Worm (Caenorhabditis elegans): Measurements from ENCODE around the gene srh-68.

srh-68 gene

DNA sequence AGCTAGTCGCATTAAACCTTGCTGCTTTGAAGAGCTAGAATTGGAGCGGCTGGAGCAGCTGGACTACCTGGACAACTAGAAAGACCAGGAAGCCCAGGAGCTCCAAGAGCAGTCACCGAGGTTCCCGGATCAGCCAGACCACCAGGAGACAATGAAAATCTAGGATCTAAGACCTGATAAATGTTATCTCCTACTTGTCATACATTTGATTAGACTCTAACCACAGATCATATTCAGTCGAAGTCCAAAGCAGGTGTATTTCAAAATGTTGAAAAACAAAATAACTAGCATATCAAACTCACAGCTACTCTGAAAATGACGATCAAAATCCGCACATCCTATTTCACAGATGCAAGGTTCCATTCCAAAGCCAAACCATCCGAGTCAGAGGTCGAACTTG is 15.2 kb upstream of the srh-68 start, which contains the start of gene srz-6:
TSS of gene srz-6 (plus strand) at position 301 of the 400 bp plus-strand sequence.
- no peak for TF ChIP-seq dao-5 (tag; optimal IDR thresholded peaks at IDR 0.05)
- no peak for TF ChIP-seq him-1 (tag; optimal IDR thresholded peaks at IDR 0.05)
- TF ChIP-seq W03F9.2 (tag; optimal IDR thresholded peaks at IDR 0.05) = no peak

ce11 chrII:12494067-12494477 is 13.1 kb upstream of the srh-68 start:
- TF ChIP-seq him-1 (tag; optimal IDR thresholded peaks at IDR 0.05) (no peak), W03F9.2 (tag; optimal IDR thresholded peaks at IDR 0.05) (no peak), dao-5 (tag; optimal IDR thresholded peaks at IDR 0.05) (no peak)

ce11 chrII:12494556-12495131 is 12.5 kb upstream of the srh-68 start, which contains the start of gene col-85:
TSS of gene col-85 (minus strand) at chrII:12495095.
- TF ChIP-seq him-1 (tag; optimal IDR thresholded peaks at IDR 0.05) = peak; percentile 68
- TF ChIP-seq W03F9.2 (tag; optimal IDR thresholded peaks at IDR 0.05) = peak; percentile 51
- TF ChIP-seq dao-5 (tag; optimal IDR thresholded peaks at IDR 0.05) = peak; percentile 85

DNA sequence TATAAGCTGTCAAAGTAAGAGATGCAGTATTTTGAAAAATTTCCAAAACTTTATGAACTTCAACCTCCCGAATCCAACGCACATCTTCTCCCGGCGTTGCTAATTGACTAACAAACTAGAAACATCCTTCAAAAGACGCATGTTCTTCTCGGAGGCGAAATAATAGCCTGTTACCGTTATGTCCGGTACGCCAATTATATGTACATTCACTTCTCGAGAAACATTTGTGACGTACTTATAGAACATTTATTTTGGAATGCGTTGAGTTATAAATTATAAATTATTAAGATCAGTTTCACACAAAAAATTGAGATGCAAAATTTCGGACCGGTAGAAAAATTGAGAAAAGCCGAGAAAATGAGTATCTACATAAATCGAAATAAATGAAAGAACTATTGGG is 10.2 kb upstream of the srh-68 start, which contains the start of gene T21B4.3:
TSS of gene T21B4.3 (minus strand) at position 101 of the 400 bp plus-strand sequence.
- TF ChIP-seq W03F9.2 (tag; optimal IDR thresholded peaks at IDR 0.05) (no peak), him-1 (tag; optimal IDR thresholded peaks at IDR 0.05) (no peak), dao-5 (tag; optimal IDR thresholded peaks at IDR 0.05) (no peak)

ce11 chrII:12499969-12500368 is 7.2 kb upstream of the srh-68 start:
- TF ChIP-seq dao-5 (tag; optimal IDR thresholded peaks at IDR 0.05) = no peak
- no peak for TF ChIP-seq W03F9.2 (tag; optimal IDR thresholded peaks at IDR 0.05)
- no peak for TF ChIP-seq him-1 (tag; optimal IDR thresholded peaks at IDR 0.05)

DNA sequence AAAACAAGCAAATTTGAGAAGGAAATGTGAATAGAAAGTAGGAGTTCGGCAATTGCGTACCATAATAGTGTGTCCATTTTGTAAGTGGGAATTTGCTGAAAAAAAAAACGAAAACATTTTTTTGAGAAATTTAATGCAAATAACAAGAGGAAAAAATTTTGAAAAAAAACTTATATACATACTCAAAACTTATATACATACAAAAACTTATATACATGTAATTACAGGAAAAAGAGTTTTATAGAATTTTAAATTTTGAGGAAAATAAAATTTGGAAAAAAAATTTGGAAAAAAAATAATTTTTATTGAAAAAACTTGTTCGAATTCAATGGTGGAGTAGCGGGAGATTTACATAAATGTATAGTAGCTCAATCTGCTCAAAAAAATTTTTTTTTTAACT is 4.4 kb upstream of the srh-68 start, which contains the start of gene ador-1:
TSS of gene ador-1 (minus strand) at position 101 of the 400 bp plus-strand sequence.
- TF ChIP-seq him-1 (tag; optimal IDR thresholded peaks at IDR 0.05) (no peak), dao-5 (tag; optimal IDR thresholded peaks at IDR 0.05) (no peak), W03F9.2 (tag; optimal IDR thresholded peaks at IDR 0.05) (no peak)

DNA sequence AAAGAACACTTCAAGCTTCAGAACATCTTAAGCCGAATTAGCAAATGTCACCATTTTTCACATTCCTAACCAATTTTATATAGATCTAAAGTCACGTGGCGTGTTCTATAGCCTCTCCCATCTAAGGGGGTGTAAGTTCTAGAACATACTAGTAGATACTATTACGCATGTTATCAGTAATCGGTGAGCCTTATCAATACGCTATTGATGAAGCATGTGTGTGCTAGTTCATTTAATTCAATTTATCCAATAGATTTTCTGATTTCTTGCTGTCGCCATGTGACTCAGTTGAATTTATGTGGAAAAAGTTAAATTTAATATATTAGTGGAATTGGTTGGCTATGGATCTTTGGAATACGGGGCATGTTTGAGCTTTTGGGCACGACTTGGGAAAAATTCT is 627 bp upstream of the srh-68 start:
- TF ChIP-seq W03F9.2 (tag; optimal IDR thresholded peaks at IDR 0.05) = no peak
- TF ChIP-seq him-1 (tag; optimal IDR thresholded peaks at IDR 0.05) = no peak
- TF ChIP-seq dao-5 (tag; optimal IDR thresholded peaks at IDR 0.05) = no peak

- TF ChIP-seq him-1 (tag; optimal IDR thresholded peaks at IDR 0.05) = no peak
Measured at ce11 chrII:12508650-12509049, 1.5 kb downstream of the srh-68 start, which contains the start of gene srh-67. TSS of gene srh-67 (plus strand) at chrII:12508950.

DNA sequence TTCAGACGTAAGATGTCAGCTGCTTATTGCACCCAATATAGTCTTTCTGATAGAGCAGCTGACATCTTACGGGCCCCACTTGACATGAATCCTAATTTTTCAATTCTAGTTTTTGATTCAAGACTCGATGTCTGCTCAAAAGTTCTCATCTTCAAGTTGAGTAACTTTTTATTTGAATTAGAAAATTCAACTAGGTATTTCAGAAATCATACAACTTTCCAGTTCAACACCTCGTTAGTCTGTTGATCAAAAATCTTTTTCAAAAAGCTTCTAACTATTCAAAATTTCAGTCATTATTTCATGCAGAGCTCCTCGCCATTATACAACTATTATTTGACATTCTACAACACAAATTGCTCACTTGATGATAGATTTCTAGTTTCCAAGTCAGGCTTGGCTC is 4.7 kb downstream of the srh-68 start, which contains the start of gene srh-73:
TSS of gene srh-73 (plus strand) at position 301 of the 400 bp plus-strand sequence.
- no peak for TF ChIP-seq him-1 (tag; optimal IDR thresholded peaks at IDR 0.05)

- no peak for TF ChIP-seq W03F9.2 (tag; optimal IDR thresholded peaks at IDR 0.05)
- TF ChIP-seq dao-5 (tag; optimal IDR thresholded peaks at IDR 0.05) = no peak
- no peak for TF ChIP-seq him-1 (tag; optimal IDR thresholded peaks at IDR 0.05)
Measured at ce11 chrII:12514620-12515019, 7.5 kb downstream of the srh-68 start, which contains the start of gene srh-69. TSS of gene srh-69 (minus strand) at chrII:12514720.

DNA sequence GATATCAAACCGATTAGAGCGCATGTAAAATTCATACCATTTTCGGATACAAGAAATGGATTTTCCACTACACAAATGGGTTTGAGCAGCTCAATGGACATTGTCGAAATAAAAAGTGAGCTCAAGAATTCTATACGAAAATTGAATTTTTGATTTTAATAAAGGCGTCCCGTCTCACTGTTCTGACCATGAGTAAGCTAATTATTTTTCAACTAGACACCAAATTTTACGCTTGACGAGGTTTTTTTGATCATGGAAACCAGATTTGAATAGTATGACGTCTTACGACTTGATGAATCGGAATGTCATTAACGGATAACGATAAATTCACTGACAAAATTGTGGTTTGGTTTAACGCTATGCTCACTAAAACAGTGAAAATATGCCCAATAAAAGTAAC is 9.2 kb downstream of the srh-68 start, which contains the start of gene srh-61:
TSS of gene srh-61 (minus strand) at position 101 of the 400 bp plus-strand sequence.
- TF ChIP-seq him-1 (tag; optimal IDR thresholded peaks at IDR 0.05) = no peak
- no peak for TF ChIP-seq W03F9.2 (tag; optimal IDR thresholded peaks at IDR 0.05)
- TF ChIP-seq dao-5 (tag; optimal IDR thresholded peaks at IDR 0.05) = no peak

DNA sequence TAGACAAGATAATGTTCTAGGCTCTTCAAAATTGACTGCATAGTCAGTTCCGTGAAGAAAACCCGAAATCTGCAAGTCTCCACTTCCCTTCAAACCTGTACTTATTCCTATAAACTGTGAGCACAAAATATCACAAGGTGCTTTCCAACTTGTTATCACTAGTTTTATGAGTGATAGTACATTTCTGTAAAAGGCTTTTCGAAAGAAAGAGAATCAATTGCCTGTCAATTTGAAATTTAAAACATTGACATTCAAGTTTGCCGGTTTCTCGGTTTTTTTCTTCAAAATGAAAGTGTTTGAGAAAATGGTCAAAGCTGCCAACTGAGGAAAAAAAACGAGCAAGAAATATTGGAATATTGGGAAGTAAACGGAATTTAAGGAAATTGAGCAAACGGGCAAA is 10.9 kb downstream of the srh-68 start:
- TF ChIP-seq him-1 (tag; optimal IDR thresholded peaks at IDR 0.05) (no peak), W03F9.2 (tag; optimal IDR thresholded peaks at IDR 0.05) (no peak), dao-5 (tag; optimal IDR thresholded peaks at IDR 0.05) (no peak)

DNA sequence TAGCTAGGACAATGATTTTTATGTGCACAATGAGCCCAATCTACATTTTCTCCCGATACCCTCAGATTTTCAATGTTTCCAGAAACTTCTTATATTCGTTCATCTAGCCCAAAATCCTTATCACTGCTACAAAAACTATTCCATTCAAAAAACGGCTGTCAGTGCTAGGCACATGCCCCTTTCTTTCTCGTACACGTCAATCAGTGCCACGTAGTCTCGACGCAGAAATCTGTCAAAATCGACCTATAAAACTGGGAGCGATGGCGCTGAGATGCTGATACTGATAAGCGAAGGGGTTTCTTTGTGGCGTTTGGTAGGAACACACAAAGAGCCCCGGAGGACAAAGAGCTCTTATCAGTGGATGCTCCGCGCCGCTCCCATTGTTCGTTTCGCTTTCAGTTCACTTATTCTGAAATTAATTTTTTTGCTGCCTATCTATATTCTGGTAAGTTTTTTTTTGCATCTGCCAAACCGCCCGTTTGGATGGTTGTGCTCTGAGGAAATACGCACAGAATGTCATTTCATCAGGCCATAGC is 11.7 kb downstream of the srh-68 start, which contains the start of gene srh-70:
TSS of gene srh-70 (minus strand) at position 51 of the 536 bp plus-strand sequence.
- no peak for TF ChIP-seq him-1 (tag; optimal IDR thresholded peaks at IDR 0.05)
- TF ChIP-seq dao-5 (tag; optimal IDR thresholded peaks at IDR 0.05) = no peak
- no peak for TF ChIP-seq W03F9.2 (tag; optimal IDR thresholded peaks at IDR 0.05)

DNA sequence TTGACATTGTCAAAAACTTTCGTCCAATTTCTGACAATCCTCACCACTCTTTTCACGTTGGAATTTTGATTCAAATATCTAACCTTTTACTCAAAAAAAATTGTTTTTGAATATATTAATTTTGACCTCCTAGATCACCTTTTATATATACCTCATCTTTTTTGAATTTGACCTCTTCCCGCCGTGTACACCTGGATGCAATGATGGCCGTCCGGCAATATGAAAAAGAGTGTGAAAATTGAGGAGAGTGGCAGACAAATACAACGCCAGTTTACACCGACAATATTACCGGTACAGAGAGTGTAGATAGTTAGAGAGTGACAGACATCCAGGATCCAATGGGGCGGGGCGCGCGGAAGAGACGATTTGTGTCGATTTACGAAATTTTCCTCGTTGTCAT is 12.5 kb downstream of the srh-68 start, which contains the start of gene ceh-99:
TSS of gene ceh-99 (plus strand) at position 366 of the 400 bp plus-strand sequence.
- TF ChIP-seq him-1 (tag; optimal IDR thresholded peaks at IDR 0.05) (no peak), dao-5 (tag; optimal IDR thresholded peaks at IDR 0.05) (no peak), W03F9.2 (tag; optimal IDR thresholded peaks at IDR 0.05) (no peak)
